Fruit fly (Drosophila melanogaster) whole organism, pupa: ENCODE measurements around the gene eIF3a.

ENCODE experiments used
- CG17806 ChIP-seq: fragments of 200-800 bp; sonication (Bioruptor generic); optimal IDR thresholded peaks from 2 replicates; lab custom pipeline; 2018; ENCODE audit warnings: missing biosample characterization, mild to moderate bottlenecking, missing genetic modification characterization, moderate library complexity
- CG8301 ChIP-seq: fragments of 200-800 bp; sonication (Bioruptor generic); optimal IDR thresholded peaks from 2 replicates; lab custom pipeline; 2018; ENCODE audit warnings: missing biosample characterization, mild to moderate bottlenecking, missing genetic modification characterization
- CG9948 ChIP-seq: fragments of 200-800 bp; sonication (Bioruptor generic); optimal IDR thresholded peaks from 2 replicates; lab custom pipeline; 2018; ENCODE audit warnings: missing biosample characterization, mild to moderate bottlenecking, missing genetic modification characterization, moderate library complexity
- EcR ChIP-seq: fragments of 200-800 bp; sonication (Bioruptor generic); optimal IDR thresholded peaks from 3 replicates; lab custom pipeline; 2019; ENCODE audit warnings: missing biosample characterization, missing genetic modification characterization, mild to moderate bottlenecking, moderate library complexity, missing genetic modification reagents
- Ets98B ChIP-seq: fragments of 200-800 bp; sonication (Bioruptor generic); IDR thresholded peaks from 2 replicates; pipeline ENCODE4 v1.3.6; 2022; ENCODE audit warnings: missing biosample characterization, missing genetic modification characterization

- no peak for TF ChIP-seq CG8301 (tag; lab: Kevin White, UChicago)
- TF ChIP-seq CG9948 (tag; lab: Kevin White, UChicago) = no peak
- no peak for TF ChIP-seq Ets98B (GFP tag; lab: Robert Waterston, UW)
- no peak for TF ChIP-seq CG17806
- no peak for TF ChIP-seq EcR (GFP tag; lab: Kevin White, UChicago)
Observed at dm6 chr3R:4419482-4419881, 14.2 kb downstream of the eIF3a start, which contains the start of gene CG32944.
